Fruit fly (Drosophila melanogaster): ENCODE data around the gene cv-d.
A peak's percentile ranks its signal among the peaks of the same experiment; 100 is the strongest.

cv-d gene

dm6 chr3R:15839294-15839693 is 14.1 kb downstream of the cv-d start, which contains the start of gene Pbp45:
Gene Pbp45 (minus strand): TSS chr3R:15839515.
- TF ChIP-seq dac (GFP tag; optimal IDR thresholded peaks at IDR 0.05) (no peak), CG10631 (GFP tag; optimal IDR thresholded peaks at IDR 0.05) (no peak), dsx (GFP tag; optimal IDR thresholded peaks at IDR 0.05; ENCODE audit: poor library complexity, severe bottlenecking) (no peak), CG3032 (tag; optimal IDR thresholded peaks at IDR 0.05) (no peak), fkh (GFP tag; optimal IDR thresholded peaks at IDR 0.05) (no peak), salr (GFP tag; optimal IDR thresholded peaks at IDR 0.05) (no peak)

- no peak for TF ChIP-seq spab (GFP tag; optimal IDR thresholded peaks at IDR 0.05)
- no peak for TF ChIP-seq CG6808 (GFP tag; optimal IDR thresholded peaks at IDR 0.05)
- no peak for TF ChIP-seq Eip93F (GFP tag; optimal IDR thresholded peaks at IDR 0.05)
- peak; percentile 29 for TF ChIP-seq OdsH (GFP tag; optimal IDR thresholded peaks at IDR 0.05)
- TF ChIP-seq Blimp-1 (GFP tag; optimal IDR thresholded peaks at IDR 0.05) = no peak
- TF ChIP-seq CG1621 (tag; optimal IDR thresholded peaks at IDR 0.05) = no peak
- no peak for TF ChIP-seq Hr4 (GFP tag; optimal IDR thresholded peaks at IDR 0.05)
- no peak for TF ChIP-seq ss (GFP tag; optimal IDR thresholded peaks at IDR 0.05)
- TF ChIP-seq CG8119 (GFP tag; IDR thresholded peaks at IDR 0.05) = no peak
- no peak for TF ChIP-seq CG6276 (GFP tag; optimal IDR thresholded peaks at IDR 0.05)
- TF ChIP-seq cyc (GFP tag; optimal IDR thresholded peaks at IDR 0.05) = no peak
- TF ChIP-seq Sox14 (GFP tag; optimal IDR thresholded peaks at IDR 0.05) = no peak
- TF ChIP-seq fkh (GFP tag; optimal IDR thresholded peaks at IDR 0.05) = no peak
- TF ChIP-seq acj6 (GFP tag; optimal IDR thresholded peaks at IDR 0.05) = peak; percentile 35
- no peak for TF ChIP-seq Eip75B (GFP tag; optimal IDR thresholded peaks at IDR 0.05)
- peak; percentile 68 for TF ChIP-seq Eip78C (GFP tag)
- TF ChIP-seq vri (GFP tag; optimal IDR thresholded peaks at IDR 0.05) = peak; percentile 66
- TF ChIP-seq CG7368 (GFP tag; optimal IDR thresholded peaks at IDR 0.05) = no peak
- TF ChIP-seq lz (GFP tag; optimal IDR thresholded peaks at IDR 0.05) = peak; percentile 6
- no peak for TF ChIP-seq Ets96B (tag; optimal IDR thresholded peaks at IDR 0.05)
- TF ChIP-seq pdm3 (GFP tag; optimal IDR thresholded peaks at IDR 0.05) = no peak
- no peak for TF ChIP-seq CG15336 (GFP tag; IDR thresholded peaks at IDR 0.05)
- TF ChIP-seq esn (GFP tag; optimal IDR thresholded peaks at IDR 0.05) = peak; percentile 25
- TF ChIP-seq CG32006 (GFP tag; optimal IDR thresholded peaks at IDR 0.05) = no peak
- no peak for TF ChIP-seq CG4318 (GFP tag; optimal IDR thresholded peaks at IDR 0.05)
- no peak for TF ChIP-seq dsx (GFP tag; optimal IDR thresholded peaks at IDR 0.05; ENCODE audit: poor library complexity, severe bottlenecking)
- no peak for TF ChIP-seq CG8319 (GFP tag; optimal IDR thresholded peaks at IDR 0.05)
- no peak for TF ChIP-seq dac (GFP tag; optimal IDR thresholded peaks at IDR 0.05)
- TF ChIP-seq CG10669 (GFP tag; optimal IDR thresholded peaks at IDR 0.05) = no peak
- TF ChIP-seq fd59A (GFP tag; optimal IDR thresholded peaks at IDR 0.05) = no peak
- TF ChIP-seq CG9139 (GFP tag; optimal IDR thresholded peaks at IDR 0.05) = no peak
- no peak for TF ChIP-seq Met (GFP tag; optimal IDR thresholded peaks at IDR 0.05)
- peak; percentile 19 for TF ChIP-seq CG34406 (GFP tag; optimal IDR thresholded peaks at IDR 0.05)
- 0 out of 3 replicates have a peak, but pooled peaks have one; percentile 37 for TF ChIP-seq CG6163 (GFP tag; IDR thresholded peaks at IDR 0.05)
- TF ChIP-seq Sox102F (GFP tag; optimal IDR thresholded peaks at IDR 0.05) = no peak
- TF ChIP-seq eg (GFP tag; IDR thresholded peaks at IDR 0.05) = 0 out of 3 replicates have a peak, but pooled peaks have one; percentile 29
- no peak for TF ChIP-seq CG31627 (GFP tag; optimal IDR thresholded peaks at IDR 0.05)
- no peak for TF ChIP-seq Hr38 (GFP tag; optimal IDR thresholded peaks at IDR 0.05)
- no peak for TF ChIP-seq Ets21C (GFP tag; optimal IDR thresholded peaks at IDR 0.05)
- TF ChIP-seq CG10631 (GFP tag; optimal IDR thresholded peaks at IDR 0.05) = peak; percentile 66
- no peak for TF ChIP-seq net (GFP tag; optimal IDR thresholded peaks at IDR 0.05)
- no peak for TF ChIP-seq fd85E (GFP tag; optimal IDR thresholded peaks at IDR 0.05)
- peak; percentile 22 for TF ChIP-seq CG6792 (GFP tag; optimal IDR thresholded peaks at IDR 0.05)
- no peak for TF ChIP-seq CG11294 (GFP tag; IDR thresholded peaks at IDR 0.05)
- no peak for TF ChIP-seq topi (GFP tag; optimal IDR thresholded peaks at IDR 0.05)
These were observed 16.2 kb downstream of the cv-d start, which contains the start of the genes ND-23 and spn-E for dm6 chr3R:15836864-15837824. Gene ND-23 (minus strand): TSS chr3R:15837117. Gene spn-E (plus strand): TSS chr3R:15837419.
